Fruit fly (Drosophila melanogaster) whole organism, embryonic: ENCODE results near the gene CG42399.

Experiments used
- Awh ChIP-seq: fragments of 200-800 bp; sonication (Bioruptor generic); IDR thresholded peaks from 2 replicates; pipeline ENCODE4, ENCODE4 v1.3.6; 2022; ENCODE audit warnings: missing biosample characterization, missing genetic modification characterization
- CG10274 ChIP-seq: fragments of 200-800 bp; sonication (Bioruptor generic); optimal IDR thresholded peaks from 3 replicates; lab custom pipeline; 2017; ENCODE audit warnings: missing biosample characterization, mild to moderate bottlenecking, missing genetic modification characterization
- CG10979 ChIP-seq: fragments of 200-800 bp; sonication (Bioruptor generic); optimal IDR thresholded peaks from 2 replicates; lab custom pipeline; 2018; ENCODE audit warnings: missing biosample characterization, mild to moderate bottlenecking, missing genetic modification characterization, moderate library complexity
- CG11696 ChIP-seq: fragments of 200-800 bp; sonication (Bioruptor generic); IDR thresholded peaks from 2 replicates; pipeline ENCODE4 v1.3.6; 2022; ENCODE audit warnings: missing biosample characterization, missing genetic modification characterization
- CG12104 ChIP-seq: fragments of 200-800 bp; sonication (Bioruptor generic); optimal IDR thresholded peaks from 3 replicates; lab custom pipeline; 2016; ENCODE audit warnings: missing biosample characterization, missing genetic modification characterization
- CG12942 ChIP-seq: fragments of 200-800 bp; sonication (Bioruptor generic); optimal IDR thresholded peaks from 3 replicates; lab custom pipeline; 2016; ENCODE audit warnings: missing biosample characterization, missing genetic modification characterization
- CG14050 ChIP-seq: fragments of 200-800 bp; sonication (Bioruptor generic); IDR thresholded peaks from 3 replicates; pipeline ENCODE4 v1.3.6; 2022; ENCODE audit warnings: missing biosample characterization, missing genetic modification characterization
- CG14710 ChIP-seq: fragments of 200-800 bp; sonication (Bioruptor generic); optimal IDR thresholded peaks from 3 replicates; lab custom pipeline; 2019; ENCODE audit warnings: missing biosample characterization, mild to moderate bottlenecking, missing genetic modification characterization, moderate library complexity
- CG15073 ChIP-seq: fragments of 200-800 bp; sonication (Bioruptor generic); optimal IDR thresholded peaks from 2 replicates; lab custom pipeline; 2016; ENCODE audit warnings: missing biosample characterization, missing genetic modification characterization
- CG15514 ChIP-seq: fragments of 200-800 bp; sonication (Bioruptor generic); optimal IDR thresholded peaks from 3 replicates; lab custom pipeline; 2017; ENCODE audit warnings: missing biosample characterization, missing genetic modification characterization, mild to moderate bottlenecking, moderate library complexity, missing genetic modification reagents
- CG15601 ChIP-seq: fragments of 200-800 bp; sonication (Bioruptor generic); optimal IDR thresholded peaks from 3 replicates; lab custom pipeline; 2019; ENCODE audit warnings: missing biosample characterization, mild to moderate bottlenecking, missing genetic modification characterization, moderate library complexity
- CG17568 ChIP-seq: fragments of 200-800 bp; sonication (Bioruptor generic); optimal IDR thresholded peaks from 2 replicates; lab custom pipeline; 2018; ENCODE audit warnings: missing biosample characterization, mild to moderate bottlenecking, missing genetic modification characterization, moderate library complexity
- CG18011 ChIP-seq: fragments of 200-800 bp; sonication (Bioruptor generic); optimal IDR thresholded peaks from 2 replicates; lab custom pipeline; 2017; ENCODE audit warnings: missing biosample characterization, missing genetic modification characterization, mild to moderate bottlenecking, moderate library complexity, missing genotype
- CG18619 ChIP-seq: fragments of 200-800 bp; sonication (Bioruptor generic); optimal IDR thresholded peaks from 3 replicates; lab custom pipeline; 2017; ENCODE audit warnings: missing biosample characterization, mild to moderate bottlenecking, missing genetic modification characterization
- CG30431 ChIP-seq: fragments of 200-800 bp; sonication (Bioruptor generic); optimal IDR thresholded peaks from 2 replicates; lab custom pipeline; 2017; ENCODE audit warnings: missing biosample characterization, missing genetic modification characterization
- CG31388 ChIP-seq: fragments of 200-800 bp; sonication (Bioruptor generic); optimal IDR thresholded peaks from 2 replicates; lab custom pipeline; 2016; ENCODE audit warnings: missing biosample characterization, missing genetic modification characterization
- CG3163 ChIP-seq: fragments of 200-800 bp; sonication (Bioruptor generic); optimal IDR thresholded peaks from 3 replicates; lab custom pipeline; 2016; ENCODE audit warnings: missing biosample characterization, missing genetic modification characterization
- CG4282 ChIP-seq: fragments of 200-800 bp; sonication (Bioruptor generic); optimal IDR thresholded peaks from 2 replicates; lab custom pipeline; 2016; ENCODE audit warnings: missing biosample characterization, missing genetic modification characterization
- CG4854 ChIP-seq: fragments of 200-800 bp; sonication (Bioruptor generic); optimal IDR thresholded peaks from 2 replicates; lab custom pipeline; 2016; ENCODE audit warnings: missing biosample characterization, missing genetic modification characterization, inconsistent platforms
- CG6272 ChIP-seq: fragments of 200-800 bp; sonication (Bioruptor generic); IDR thresholded peaks from 2 replicates; pipeline ENCODE4 v1.3.6; 2022; ENCODE audit warnings: missing biosample characterization, missing genetic modification characterization
- CG6683 ChIP-seq: fragments of 200-800 bp; sonication (Bioruptor generic); optimal IDR thresholded peaks from 2 replicates; lab custom pipeline; 2017; ENCODE audit warnings: missing biosample characterization, mild to moderate bottlenecking, missing genetic modification characterization, missing genetic modification reagents
- CG7357 ChIP-seq: fragments of 200-800 bp; sonication (Bioruptor generic); IDR thresholded peaks from 3 replicates; pipeline ENCODE4 v1.3.6; 2022; ENCODE audit warnings: missing biosample characterization, missing genetic modification characterization
- CG7745 ChIP-seq: fragments of 200-800 bp; sonication (Bioruptor generic); optimal IDR thresholded peaks from 2 replicates; lab custom pipeline; 2018; ENCODE audit warnings: missing biosample characterization, mild to moderate bottlenecking, missing genetic modification characterization, moderate library complexity
- CG9797 ChIP-seq: fragments of 200-800 bp; sonication (Bioruptor generic); optimal IDR thresholded peaks from 3 replicates; lab custom pipeline; 2018; ENCODE audit warnings: missing biosample characterization, mild to moderate bottlenecking, missing genetic modification characterization
- CG9876 ChIP-seq: fragments of 200-800 bp; sonication (Bioruptor generic); optimal IDR thresholded peaks from 2 replicates; lab custom pipeline; 2016; ENCODE audit warnings: missing biosample characterization, missing genetic modification characterization
- Fer2 ChIP-seq: fragments of 200-800 bp; sonication (Bioruptor generic); optimal IDR thresholded peaks from 2 replicates; lab custom pipeline; 2018; ENCODE audit warnings: missing biosample characterization, mild to moderate bottlenecking, missing genetic modification characterization, moderate library complexity
- Hmr ChIP-seq: fragments of 200-800 bp; sonication (Bioruptor generic); optimal IDR thresholded peaks from 3 replicates; lab custom pipeline; 2017; ENCODE audit warnings: mild to moderate bottlenecking, missing biosample characterization, missing genetic modification reagents, missing genetic modification characterization
- Lpt ChIP-seq: fragments of >200 bp; optimal IDR thresholded peaks from 2 replicates; lab custom pipeline; 2018; ENCODE audit warnings: missing biosample characterization, missing genetic modification characterization
- Nf-YC ChIP-seq: fragments of 200-800 bp; optimal IDR thresholded peaks from 3 replicates; lab custom pipeline; 2019; ENCODE audit warnings: missing biosample characterization, mild to moderate bottlenecking, missing genetic modification characterization, moderate library complexity
- Trl ChIP-seq, 3 experiments: fragments of >200 bp in 2 of 3; fragments of 200-800 bp in 1 of 3; sonication (Bioruptor generic) in 1 of 3; optimal IDR thresholded peaks; 2 replicates in 1 of 3; 3 replicates in 2 of 3; lab custom pipeline; 2016 to 2017; ENCODE audit warnings: missing biosample characterization in 1 of 3, missing genetic modification characterization in 1 of 3
- ato ChIP-seq: fragments of 200-800 bp; sonication (Bioruptor generic); IDR thresholded peaks from 2 replicates; pipeline ENCODE4 v1.3.6; 2022; ENCODE audit warnings: missing biosample characterization, missing genetic modification characterization; ENCODE audit not compliant: partially characterized antibody
- cad ChIP-seq: fragments of >200 bp; optimal IDR thresholded peaks from 2 replicates; lab custom pipeline; 2017; ENCODE audit warnings: missing biosample characterization, missing genetic modification characterization
- cwo ChIP-seq: fragments of 200-800 bp; sonication (Bioruptor generic); optimal IDR thresholded peaks from 3 replicates; lab custom pipeline; 2017; ENCODE audit warnings: missing biosample characterization, missing genetic modification characterization, mild to moderate bottlenecking, moderate library complexity, missing genetic modification reagents
- exex ChIP-seq: fragments of 200-800 bp; sonication (Bioruptor generic); optimal IDR thresholded peaks from 4 replicates; lab custom pipeline; 2018; ENCODE audit warnings: missing biosample characterization, mild to moderate bottlenecking, missing genetic modification characterization, moderate library complexity
- fd3F ChIP-seq: fragments of 200-800 bp; sonication (Bioruptor generic); optimal IDR thresholded peaks from 2 replicates; lab custom pipeline; 2018; ENCODE audit warnings: missing biosample characterization, mild to moderate bottlenecking, missing genetic modification characterization, moderate library complexity
- gcm ChIP-seq: fragments of 200-800 bp; sonication (Bioruptor generic); optimal IDR thresholded peaks from 2 replicates; lab custom pipeline; 2019; ENCODE audit warnings: missing biosample characterization, mild to moderate bottlenecking, missing genetic modification characterization, moderate library complexity
- grn ChIP-seq: fragments of 200-800 bp; sonication (Bioruptor generic); optimal IDR thresholded peaks from 3 replicates; lab custom pipeline; 2017; ENCODE audit warnings: missing biosample characterization, missing genetic modification characterization
- kah ChIP-seq: fragments of 200-800 bp; sonication (Bioruptor generic); optimal IDR thresholded peaks from 2 replicates; lab custom pipeline; 2018; ENCODE audit warnings: missing biosample characterization, mild to moderate bottlenecking, missing genetic modification characterization
- kay ChIP-seq: fragments of 200-800 bp; sonication (Bioruptor generic); optimal IDR thresholded peaks from 2 replicates; lab custom pipeline; 2016; ENCODE audit warnings: missing biosample characterization, missing genetic modification characterization
- ken ChIP-seq: fragments of 200-800 bp; sonication (Bioruptor generic); IDR thresholded peaks from 3 replicates; pipeline ENCODE4 v1.3.6; 2022; ENCODE audit warnings: missing biosample characterization, missing genetic modification characterization
- knrl ChIP-seq: fragments of 200-800 bp; sonication (Bioruptor generic); IDR thresholded peaks from 3 replicates; pipeline ENCODE4 v1.3.6; 2022; ENCODE audit warnings: missing biosample characterization, missing genetic modification characterization; ENCODE audit not compliant: partially characterized antibody
- pita ChIP-seq: fragments of 200-800 bp; sonication (Bioruptor generic); optimal IDR thresholded peaks from 2 replicates; lab custom pipeline; 2017; ENCODE audit warnings: missing biosample characterization, mild to moderate bottlenecking, missing genetic modification characterization
- psq ChIP-seq: fragments of 200-800 bp; sonication (Bioruptor generic); optimal IDR thresholded peaks from 2 replicates; lab custom pipeline; 2017; ENCODE audit warnings: missing biosample characterization, missing genetic modification characterization
- pum ChIP-seq: fragments of 200-800 bp; sonication (Bioruptor generic); optimal IDR thresholded peaks from 2 replicates; lab custom pipeline; 2016; ENCODE audit warnings: missing biosample characterization, missing genetic modification characterization
- ranshi ChIP-seq: fragments of 200-800 bp; sonication (Bioruptor generic); IDR thresholded peaks from 2 replicates; pipeline ENCODE4 v1.3.6; 2022; ENCODE audit warnings: missing biosample characterization, missing genetic modification characterization
- stc ChIP-seq: fragments of 200-800 bp; sonication (Bioruptor generic); IDR thresholded peaks from 2 replicates; pipeline ENCODE4 v1.3.6; 2022; ENCODE audit warnings: missing biosample characterization, missing genetic modification characterization
- sug ChIP-seq: fragments of 200-800 bp; optimal IDR thresholded peaks from 2 replicates; lab custom pipeline; 2019; ENCODE audit warnings: missing biosample characterization, mild to moderate bottlenecking, missing genetic modification characterization, moderate library complexity
- zfh2 ChIP-seq: fragments of 200-800 bp; sonication (Bioruptor generic); optimal IDR thresholded peaks from 2 replicates; lab custom pipeline; 2016; ENCODE audit warnings: missing biosample characterization, missing genetic modification characterization

Gene CG42399

DNA sequence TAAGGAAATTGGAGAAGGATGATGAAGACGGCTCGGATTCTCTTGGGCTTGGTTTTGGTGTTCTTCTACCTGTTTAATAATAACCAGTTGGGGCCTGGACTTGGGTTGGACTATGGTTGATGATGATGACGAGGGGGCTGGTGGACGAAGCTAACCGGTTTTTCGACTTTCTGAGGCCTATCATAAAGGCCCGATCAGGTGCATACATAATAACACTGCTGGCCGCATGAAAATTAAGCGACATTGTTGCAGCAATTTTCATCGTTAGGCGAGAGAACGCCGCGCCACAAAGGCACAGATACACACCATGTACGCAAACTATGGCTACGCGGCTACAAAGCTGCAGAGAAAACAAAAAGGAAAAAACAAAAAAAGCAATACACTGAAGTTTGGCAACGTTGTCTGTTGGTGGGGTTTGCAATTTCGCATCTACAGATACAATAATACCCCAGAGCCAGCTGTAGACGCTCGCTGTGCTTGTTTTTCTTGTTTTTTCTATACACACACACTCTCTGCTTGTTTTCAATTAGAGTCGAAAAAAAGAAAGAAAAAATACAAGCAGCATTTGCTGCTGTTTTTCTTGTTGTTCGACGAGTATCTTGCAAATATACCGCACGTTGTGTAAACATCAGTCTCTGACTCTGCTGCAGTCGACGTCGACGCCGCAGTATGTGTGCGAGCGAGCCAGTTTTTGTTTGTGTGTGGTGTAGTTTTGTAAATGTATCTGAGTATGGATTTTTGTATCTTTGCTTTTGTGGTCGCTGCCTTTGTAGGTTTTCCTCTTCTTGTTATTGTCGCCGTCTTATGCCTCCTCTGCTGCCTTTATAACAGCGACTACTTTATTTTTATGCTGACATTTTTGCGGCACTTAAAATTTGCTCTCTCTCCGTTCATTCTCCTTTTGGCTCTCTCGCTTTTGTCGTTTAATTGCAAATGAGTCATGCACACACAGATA, 13.3 kb upstream of the CG42399 start (continued):
- TF ChIP-seq fd3F (GFP tag; lab: Kevin White, UChicago) (peak; percentile 63), Awh (GFP tag; lab: Robert Waterston, UW) (no peak), CG7357 (no peak), sug (peak; percentile 85), CG7745 (tag; lab: Kevin White, UChicago) (peak; percentile 61), cwo (GFP tag; lab: Kevin White, UChicago) (peak; percentile 82), exex (peak; percentile 82), CG31388 (GFP tag; lab: Kevin White, UChicago) (no peak), gcm (peak; percentile 52), Hmr (GFP tag; lab: Kevin White, UChicago) (peak; percentile 95), kay (GFP tag; lab: Kevin White, UChicago) (peak; percentile 35), Nf-YC (tag; lab: Kevin White, UChicago) (peak; percentile 68), CG15514 (GFP tag; lab: Kevin White, UChicago) (peak; percentile 79), CG30431 (GFP tag; lab: Kevin White, UChicago) (no peak), CG18011 (GFP tag; lab: Kevin White, UChicago) (peak; percentile 39), pum (GFP tag; lab: Kevin White, UChicago) (peak; percentile 21), CG14050 (no peak), ranshi (no peak), CG6272 (GFP tag; lab: Robert Waterston, UW) (no peak), kah (GFP tag; lab: Kevin White, UChicago) (peak; percentile 47), CG11696 (GFP tag; lab: Robert Waterston, UW) (no peak), stc (GFP tag; lab: Robert Waterston, UW) (no peak), CG18619 (GFP tag; lab: Kevin White, UChicago) (peak; percentile 81), CG10274 (GFP tag; lab: Kevin White, UChicago) (peak; percentile 55), CG9876 (GFP tag; lab: Kevin White, UChicago) (no peak), knrl (no peak), psq (GFP tag; lab: Kevin White, UChicago) (peak; percentile 21), CG12942 (peak; percentile 37), CG4282 (GFP tag; lab: Kevin White, UChicago) (peak; percentile 67), CG6683 (GFP tag; lab: Kevin White, UChicago) (peak; percentile 90), ken (no peak), ato (no peak), zfh2 (GFP tag; lab: Kevin White, UChicago) (peak; percentile 45), CG12104 (peak; percentile 49), pita (GFP tag; lab: Kevin White, UChicago) (no peak), CG3163 (GFP tag; lab: Kevin White, UChicago) (peak; percentile 42), CG9797 (GFP tag; lab: Kevin White, UChicago) (no peak), CG10979 (tag; lab: Kevin White, UChicago) (peak; percentile 43), CG4854 (GFP tag; lab: Kevin White, UChicago) (peak; percentile 56), grn (peak; percentile 59), Fer2 (tag; lab: Kevin White, UChicago) (peak; percentile 64), Trl (optimal IDR thresholded peaks at IDR 0.05; lab: Kevin White, UChicago) (peak; percentile 32 to 84), Trl (GFP tag; optimal IDR thresholded peaks at IDR 0.05; lab: Kevin White, UChicago) (peak; percentile 54), CG15073 (GFP tag; lab: Kevin White, UChicago) (no peak), CG17568 (GFP tag; lab: Kevin White, UChicago) (peak; percentile 81), CG14710 (tag; lab: Kevin White, UChicago) (peak; percentile 52), cad (no peak), CG15601 (tag; lab: Kevin White, UChicago) (peak; percentile 75), Lpt (GFP tag; lab: Kevin White, UChicago) (peak; percentile 27)
